Worm (Caenorhabditis elegans) whole organism, L4 larva: ENCODE results near the gene iglr-2.
A peak's percentile ranks its signal among the peaks of the same experiment; 100 is the strongest.

Source experiments
- F26F4.8 ChIP-seq: fragments of 200-800 bp; sonication (Bioruptor generic); conservative IDR thresholded peaks from 2 replicates; pipeline ENCODE4 v1.3.6; 2022; ENCODE audit warnings: missing genetic modification characterization, missing compliant biosample characterization
- T26A8.4 ChIP-seq: fragments of 200-800 bp; sonication (Bioruptor generic); IDR thresholded peaks from 2 replicates; pipeline ENCODE4 v1.3.6; 2022; ENCODE audit warnings: missing genetic modification characterization, missing compliant biosample characterization
- Y48G9A.11 ChIP-seq: fragments of 200-800 bp; sonication (Bioruptor generic); IDR thresholded peaks from 2 replicates; pipeline ENCODE4 v1.3.6; 2022; ENCODE audit warnings: missing genetic modification reagents, missing genetic modification characterization, missing compliant biosample characterization
- Y5F2A.4 ChIP-seq: fragments of 200-800 bp; sonication (Bioruptor generic); optimal IDR thresholded peaks from 2 replicates; lab custom pipeline; 2018; ENCODE audit warnings: mild to moderate bottlenecking, missing genetic modification characterization, missing compliant biosample characterization
- Y75B8A.6 ChIP-seq: fragments of 200-800 bp; sonication (Bioruptor generic); IDR thresholded peaks from 2 replicates; pipeline ENCODE4 v1.3.6; 2022; ENCODE audit warnings: missing genetic modification reagents, missing genetic modification characterization, missing compliant biosample characterization
- ZK337.2 ChIP-seq: fragments of 200-800 bp; sonication (Bioruptor generic); IDR thresholded peaks from 2 replicates; pipeline ENCODE4 v1.3.6; 2022; ENCODE audit warnings: missing genetic modification reagents, missing genetic modification characterization, missing compliant biosample characterization
- aha-1 ChIP-seq: fragments of 150-350 bp; peaks from one replicate; lab custom pipeline; 2014; ENCODE audit warnings: missing biosample characterization, missing genetic modification characterization
- aly-2 ChIP-seq: sonication (generic microtip); optimal IDR thresholded peaks from 2 replicates; lab custom pipeline; 2018; ENCODE audit warnings: missing biosample characterization, missing genetic modification characterization
- ama-1 ChIP-seq: fragments of 150-350 bp; optimal IDR thresholded peaks from 2 replicates; lab custom pipeline; 2014; ENCODE audit warnings: inconsistent platforms, mixed read lengths
- arid-1 ChIP-seq: fragments of 200-800 bp; sonication (Bioruptor generic); conservative IDR thresholded peaks from 2 replicates; pipeline ENCODE4 v1.3.6; 2022; ENCODE audit warnings: missing genetic modification reagents, missing genetic modification characterization, missing compliant biosample characterization
- ceh-28 ChIP-seq: fragments of 150-350 bp; optimal IDR thresholded peaks from 2 replicates; lab custom pipeline; 2014; ENCODE audit warnings: missing biosample characterization, missing genetic modification reagents, missing genetic modification characterization
- cey-2 ChIP-seq: sonication (generic microtip); optimal IDR thresholded peaks from 3 replicates; lab custom pipeline; 2017; ENCODE audit warnings: missing genetic modification characterization, mild to moderate bottlenecking, missing compliant biosample characterization, antibody characterized with exemption, borderline replicate concordance; ENCODE audit not compliant: insufficient read depth
- ctbp-1 ChIP-seq: fragments of 200-800 bp; sonication (Bioruptor generic); IDR thresholded peaks from 2 replicates; pipeline ENCODE4 v1.3.6; 2022; ENCODE audit warnings: missing genetic modification reagents, missing genetic modification characterization, missing compliant biosample characterization
- dmd-6 ChIP-seq: fragments of 200-800 bp; sonication (Bioruptor generic); IDR thresholded peaks from 2 replicates; pipeline ENCODE4 v1.3.6; 2022; ENCODE audit warnings: missing genetic modification reagents, missing genetic modification characterization, missing compliant biosample characterization
- dmd-8 ChIP-seq: fragments of 200-800 bp; sonication (Bioruptor generic); IDR thresholded peaks from 2 replicates; pipeline ENCODE4 v1.3.6; 2022; ENCODE audit warnings: missing genetic modification characterization, missing compliant biosample characterization
- dpl-1 ChIP-seq: fragments of 150-350 bp; optimal IDR thresholded peaks from 2 replicates; lab custom pipeline; 2014; ENCODE audit warnings: missing biosample characterization, missing genetic modification reagents, missing genetic modification characterization
- dve-1 ChIP-seq: sonication (generic microtip); optimal IDR thresholded peaks from 2 replicates; lab custom pipeline; 2017; ENCODE audit warnings: antibody characterized with exemption, mild to moderate bottlenecking, missing genetic modification characterization, missing compliant biosample characterization; ENCODE audit not compliant: insufficient read depth
- egl-43 ChIP-seq: fragments of 200-800 bp; sonication (Bioruptor generic); IDR thresholded peaks from 2 replicates; pipeline ENCODE4 v1.3.6; 2022; ENCODE audit warnings: missing genetic modification reagents, missing genetic modification characterization, missing compliant biosample characterization
- fkh-10 ChIP-seq: fragments of 150-350 bp; optimal IDR thresholded peaks from 2 replicates; lab custom pipeline; 2014; ENCODE audit warnings: missing biosample characterization, missing genetic modification reagents, missing genetic modification characterization
- fos-1 ChIP-seq: fragments of 150-350 bp; optimal IDR thresholded peaks from 2 replicates; lab custom pipeline; 2014; ENCODE audit warnings: missing biosample characterization, missing genetic modification characterization
- hlh-11 ChIP-seq: fragments of 200-800 bp; sonication (Bioruptor generic); optimal IDR thresholded peaks from 2 replicates; lab custom pipeline; 2018; ENCODE audit warnings: mild to moderate bottlenecking, missing genetic modification characterization, missing compliant biosample characterization
- hlh-30 ChIP-seq: sonication (generic microtip); optimal IDR thresholded peaks from 2 replicates; lab custom pipeline; 2017; ENCODE audit warnings: antibody characterized with exemption, mild to moderate bottlenecking, missing genetic modification characterization, missing compliant biosample characterization; ENCODE audit not compliant: insufficient read depth
- hmg-1.1 ChIP-seq: fragments of 200-800 bp; sonication (Bioruptor generic); IDR thresholded peaks from 2 replicates; pipeline ENCODE4 v1.3.6; 2022; ENCODE audit warnings: missing genetic modification reagents, missing genetic modification characterization, missing compliant biosample characterization
- jun-1 ChIP-seq: fragments of 150-350 bp; optimal IDR thresholded peaks from 2 replicates; lab custom pipeline; 2014; ENCODE audit warnings: missing biosample characterization, missing genetic modification reagents, missing genetic modification characterization
- lin-29 ChIP-seq: fragments of 200-800 bp; sonication (Bioruptor generic); IDR thresholded peaks from 2 replicates; pipeline ENCODE4 v1.3.6; 2022; ENCODE audit warnings: missing genetic modification reagents, missing genetic modification characterization, missing compliant biosample characterization
- lin-38 ChIP-seq: fragments of 200-800 bp; sonication (Bioruptor generic); IDR thresholded peaks from 2 replicates; pipeline ENCODE4 v1.3.6; 2022; ENCODE audit warnings: missing genetic modification reagents, missing genetic modification characterization, missing compliant biosample characterization
- madf-9 ChIP-seq: fragments of 200-800 bp; sonication (Bioruptor generic); conservative IDR thresholded peaks from 2 replicates; pipeline ENCODE4 v1.3.6; 2022; ENCODE audit warnings: missing genetic modification reagents, missing genetic modification characterization, missing compliant biosample characterization
- mdl-1 ChIP-seq, 2 experiments: fragments of 150-350 bp in 1 of 2; sonication (generic microtip) in 1 of 2; optimal IDR thresholded peaks; 2 replicates each; lab custom pipeline; 2014 to 2017; ENCODE audit warnings: missing biosample characterization in 2 of 2, missing genetic modification characterization in 2 of 2
- mep-1 ChIP-seq: fragments of 150-350 bp; sonication (generic microtip); optimal IDR thresholded peaks from 3 replicates; lab custom pipeline; 2014; ENCODE audit warnings: missing biosample characterization, missing genetic modification characterization
- mes-2 ChIP-seq: sonication (generic microtip); optimal IDR thresholded peaks from 2 replicates; lab custom pipeline; 2016; ENCODE audit warnings: missing genotype, mild to moderate bottlenecking, missing genetic modification characterization, missing compliant biosample characterization; ENCODE audit not compliant: poor library complexity, severe bottlenecking
- mxl-2 ChIP-seq: fragments of 200-800 bp; sonication (Bioruptor generic); conservative IDR thresholded peaks from 2 replicates; pipeline ENCODE4 v1.3.6; 2022; ENCODE audit warnings: missing genetic modification reagents, missing genetic modification characterization, missing compliant biosample characterization
- mxl-3 ChIP-seq: fragments of 200-800 bp; sonication (Bioruptor generic); optimal IDR thresholded peaks from 2 replicates; lab custom pipeline; 2018; ENCODE audit warnings: mild to moderate bottlenecking, missing genetic modification characterization, missing compliant biosample characterization
- nhr-102 ChIP-seq: sonication (generic microtip); optimal IDR thresholded peaks from 2 replicates; lab custom pipeline; 2016; ENCODE audit warnings: mild to moderate bottlenecking, missing genetic modification characterization, moderate library complexity, missing compliant biosample characterization
- nhr-11 ChIP-seq: fragments of 150-350 bp; optimal IDR thresholded peaks from 2 replicates; lab custom pipeline; 2014; ENCODE audit warnings: missing biosample characterization, missing genetic modification characterization
- nhr-25 ChIP-seq: sonication (generic microtip); optimal IDR thresholded peaks from 2 replicates; lab custom pipeline; 2017; ENCODE audit warnings: missing genetic modification characterization, mild to moderate bottlenecking, missing compliant biosample characterization, antibody characterized with exemption, moderate library complexity, borderline replicate concordance; ENCODE audit not compliant: insufficient read depth
- nhr-28 ChIP-seq: fragments of 150-350 bp; optimal IDR thresholded peaks from 2 replicates; lab custom pipeline; 2014; ENCODE audit warnings: missing biosample characterization, missing genetic modification characterization
- nhr-76 ChIP-seq: fragments of 150-350 bp; optimal IDR thresholded peaks from 2 replicates; lab custom pipeline; 2014; ENCODE audit warnings: missing biosample characterization, missing genetic modification characterization
- nhr-77 ChIP-seq: fragments of 150-350 bp; optimal IDR thresholded peaks from 2 replicates; lab custom pipeline; 2014; ENCODE audit warnings: missing biosample characterization, missing genetic modification characterization
- pha-4 ChIP-seq, 2 experiments: fragments of 150-350 bp in 1 of 2; fragments of 200-800 bp in 1 of 2; sonication (Bioruptor generic) in 1 of 2; IDR thresholded peaks in 1 of 2; optimal IDR thresholded peaks in 1 of 2; 2 replicates each; pipeline versions ENCODE4 v1.3.6 to Lab custom; 2014 to 2022; ENCODE audit warnings: missing genetic modification characterization in 2 of 2, missing genetic modification reagents in 2 of 2, missing biosample characterization in 1 of 2, missing compliant biosample characterization in 1 of 2
- saeg-2 ChIP-seq: fragments of 200-800 bp; sonication (Bioruptor generic); IDR thresholded peaks from 2 replicates; pipeline ENCODE4 v1.3.6; 2022; ENCODE audit warnings: missing genetic modification reagents, missing genetic modification characterization, missing compliant biosample characterization
- sdz-12 ChIP-seq: fragments of 200-800 bp; sonication (Bioruptor generic); optimal IDR thresholded peaks from 2 replicates; lab custom pipeline; 2018; ENCODE audit warnings: mild to moderate bottlenecking, missing genetic modification characterization, missing compliant biosample characterization
- skn-1 ChIP-seq: fragments of 150-350 bp; optimal IDR thresholded peaks from 2 replicates; lab custom pipeline; 2014; ENCODE audit warnings: missing biosample characterization, missing genetic modification characterization
- snpc-4 ChIP-seq: fragments of 150-350 bp; optimal IDR thresholded peaks from 2 replicates; lab custom pipeline; 2014; ENCODE audit warnings: missing biosample characterization, missing genetic modification characterization
- spr-1 ChIP-seq: sonication (generic microtip); optimal IDR thresholded peaks from 2 replicates; lab custom pipeline; 2016; ENCODE audit warnings: mild to moderate bottlenecking, missing genetic modification characterization, missing compliant biosample characterization
- spr-3 ChIP-seq: fragments of 200-800 bp; sonication (Bioruptor generic); optimal IDR thresholded peaks from 2 replicates; lab custom pipeline; 2018; ENCODE audit warnings: mild to moderate bottlenecking, missing genetic modification characterization, missing compliant biosample characterization
- tra-1 ChIP-seq: fragments of 200-800 bp; sonication (Bioruptor generic); IDR thresholded peaks from 2 replicates; pipeline ENCODE4 v1.3.6; 2022; ENCODE audit warnings: missing genetic modification reagents, missing genetic modification characterization, missing compliant biosample characterization
- unc-130 ChIP-seq: sonication (generic microtip); optimal IDR thresholded peaks from 2 replicates; lab custom pipeline; 2016; ENCODE audit warnings: missing genetic modification reagents, missing genetic modification characterization, missing compliant biosample characterization
- zag-1 ChIP-seq: fragments of 150-350 bp; optimal IDR thresholded peaks from 2 replicates; lab custom pipeline; 2014; ENCODE audit warnings: missing biosample characterization, missing genetic modification characterization
- zfp-2 ChIP-seq: sonication (generic microtip); optimal IDR thresholded peaks from 2 replicates; lab custom pipeline; 2016; ENCODE audit warnings: mild to moderate bottlenecking, missing genetic modification characterization, missing compliant biosample characterization
- zip-2 ChIP-seq: fragments of 150-350 bp; optimal IDR thresholded peaks from 2 replicates; lab custom pipeline; 2014; ENCODE audit warnings: missing biosample characterization, missing genetic modification characterization
- ztf-11 ChIP-seq: fragments of 150-350 bp; optimal IDR thresholded peaks from 2 replicates; lab custom pipeline; 2014; ENCODE audit warnings: missing biosample characterization, missing genetic modification characterization

iglr-2 gene

DNA sequence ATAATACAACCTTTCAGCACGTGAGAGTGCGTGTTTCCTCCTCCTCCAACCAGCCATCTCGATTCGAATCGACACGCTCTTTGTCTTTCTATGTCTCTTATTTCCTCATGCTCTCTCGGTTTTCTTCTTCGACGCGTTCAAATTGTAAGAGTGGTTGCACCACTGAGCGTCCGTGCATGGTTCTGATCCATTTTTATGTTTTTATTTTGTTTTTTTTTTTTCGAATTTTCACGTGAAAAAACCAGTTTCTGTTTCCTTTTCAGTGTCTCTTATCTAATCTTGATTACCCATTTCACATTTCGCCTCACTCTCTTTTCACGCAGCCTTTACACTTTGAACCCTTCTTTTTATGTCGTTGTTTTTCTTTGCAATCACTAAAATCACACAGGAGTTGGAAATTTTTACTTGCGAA, 39.7 kb upstream of the iglr-2 start (continued):
- TF ChIP-seq Y75B8A.6 (GFP tag; lab: Robert Waterston, UW), result no peak
- TF ChIP-seq T26A8.4 (GFP tag; lab: Robert Waterston, UW), result no peak
- TF ChIP-seq fos-1, result no peak
- no peak; the same call in 1 of the 2 replicates for TF ChIP-seq pha-4 (GFP tag; IDR thresholded peaks at IDR 0.05; lab: Robert Waterston, UW)
- no peak for TF ChIP-seq pha-4 (tag; optimal IDR thresholded peaks at IDR 0.05; lab: Kevin White, UChicago)
- no peak for TF ChIP-seq tra-1 (GFP tag; lab: Robert Waterston, UW)
- TF ChIP-seq mes-2 (tag; lab: Kevin White, UChicago), result peak; percentile 20
- no peak for TF ChIP-seq spr-1
- TF ChIP-seq unc-130 (GFP tag; lab: Kevin White, UChicago), result no peak
- TF ChIP-seq ceh-28 (tag; lab: Kevin White, UChicago), result no peak
- no peak for TF ChIP-seq arid-1 (GFP tag; lab: Robert Waterston, UW)
- no peak for TF ChIP-seq Y5F2A.4 (GFP tag; lab: Kevin White, UChicago)
- TF ChIP-seq ctbp-1 (GFP tag; lab: Robert Waterston, UW), result no peak
- no peak for TF ChIP-seq ZK337.2
- no peak for TF ChIP-seq zag-1 (tag; lab: Kevin White, UChicago)
- peak; percentile 60 for TF ChIP-seq hlh-11 (tag; lab: Kevin White, UChicago)
- no peak for TF ChIP-seq Y48G9A.11 (GFP tag; lab: Robert Waterston, UW)
- TF ChIP-seq hmg-1.1 (GFP tag; lab: Robert Waterston, UW), result 0 out of 2 replicates have a peak, but pooled peaks have one; percentile 14
- no peak for TF ChIP-seq nhr-11 (tag; lab: Kevin White, UChicago)
- no peak for TF ChIP-seq zfp-2 (tag; lab: Kevin White, UChicago)
- TF ChIP-seq fkh-10 (GFP tag; lab: Kevin White, UChicago), result no peak
- peak; percentile 17 to 88 for TF ChIP-seq mdl-1 (tag; optimal IDR thresholded peaks at IDR 0.05; lab: Kevin White, UChicago)
- TF ChIP-seq aly-2, result no peak
- peak; percentile 55 for TF ChIP-seq mep-1 (tag; lab: Kevin White, UChicago)
- no peak for TF ChIP-seq dpl-1 (GFP tag; lab: Kevin White, UChicago)
- TF ChIP-seq mxl-3, result no peak
- no peak for TF ChIP-seq cey-2 (tag; lab: Kevin White, UChicago)
- no peak for TF ChIP-seq mxl-2
- no peak for TF ChIP-seq F26F4.8 (GFP tag; lab: Robert Waterston, UW)
- TF ChIP-seq egl-43 (GFP tag; lab: Robert Waterston, UW), result no peak
- TF ChIP-seq saeg-2 (GFP tag; lab: Robert Waterston, UW), result no peak
- peak; percentile 72 for TF ChIP-seq dve-1 (tag; lab: Kevin White, UChicago)
- TF ChIP-seq nhr-77 (tag; lab: Kevin White, UChicago), result peak; percentile 6
- no peak for TF ChIP-seq lin-29
- TF ChIP-seq nhr-76 (tag; lab: Kevin White, UChicago), result no peak
- TF ChIP-seq spr-3 (GFP tag; lab: Kevin White, UChicago), result no peak
- no peak for TF ChIP-seq nhr-25 (tag; lab: Kevin White, UChicago)
- TF ChIP-seq ama-1 (lab: Kevin White, UChicago), result no peak
- TF ChIP-seq snpc-4, result no peak
- peak; percentile 53 for TF ChIP-seq nhr-28 (tag; lab: Kevin White, UChicago)
- TF ChIP-seq jun-1, result no peak
- peak; percentile 80 for TF ChIP-seq hlh-30 (tag; lab: Kevin White, UChicago)
- TF ChIP-seq zip-2, result no peak
- no peak for TF ChIP-seq dmd-8
- peak; percentile 57; the same call in 1 of the 2 replicates for TF ChIP-seq dmd-6 (GFP tag; lab: Robert Waterston, UW)
- TF ChIP-seq skn-1 (tag; lab: Kevin White, UChicago), result no peak
- no peak for TF ChIP-seq madf-9 (GFP tag; lab: Robert Waterston, UW)
- no peak for TF ChIP-seq aha-1 (tag; lab: Kevin White, UChicago)
- TF ChIP-seq nhr-102, result no peak
- no peak for TF ChIP-seq ztf-11 (tag; lab: Kevin White, UChicago)
- no peak for TF ChIP-seq sdz-12 (GFP tag; lab: Kevin White, UChicago)
- no peak for TF ChIP-seq lin-38
